Fruit fly (Drosophila melanogaster) whole organism, pupa: Measurements from ENCODE around the gene Dsk.

Experiments
- CG10348 ChIP-seq: fragments of 200-800 bp; sonication (Bioruptor generic); IDR thresholded peaks from 2 replicates; pipeline ENCODE4 v1.3.6; 2022; ENCODE audit warnings: missing biosample characterization, missing genetic modification characterization
- CG14655 ChIP-seq: fragments of 200-800 bp; sonication (Bioruptor generic); optimal IDR thresholded peaks from 3 replicates; lab custom pipeline; 2017; ENCODE audit warnings: mild to moderate bottlenecking, missing biosample characterization, missing genetic modification reagents, missing genetic modification characterization
- D1 ChIP-seq: fragments of 200-800 bp; sonication (Bioruptor generic); optimal IDR thresholded peaks from 2 replicates; lab custom pipeline; 2018; ENCODE audit warnings: missing biosample characterization, mild to moderate bottlenecking, missing genetic modification characterization, moderate library complexity
- EcR ChIP-seq: fragments of 200-800 bp; sonication (Bioruptor generic); optimal IDR thresholded peaks from 3 replicates; lab custom pipeline; 2019; ENCODE audit warnings: missing biosample characterization, missing genetic modification characterization, mild to moderate bottlenecking, moderate library complexity, missing genetic modification reagents
- Ets98B ChIP-seq: fragments of 200-800 bp; sonication (Bioruptor generic); IDR thresholded peaks from 2 replicates; pipeline ENCODE4 v1.3.6; 2022; ENCODE audit warnings: missing biosample characterization, missing genetic modification characterization
- Pif1B ChIP-seq: fragments of 200-800 bp; sonication (Bioruptor generic); optimal IDR thresholded peaks from 3 replicates; lab custom pipeline; 2016; ENCODE audit warnings: missing biosample characterization, missing genetic modification characterization
- gl ChIP-seq: fragments of 200-800 bp; sonication (Bioruptor generic); optimal IDR thresholded peaks from 2 replicates; lab custom pipeline; 2018; ENCODE audit warnings: missing biosample characterization, mild to moderate bottlenecking, missing genetic modification characterization

DNA sequence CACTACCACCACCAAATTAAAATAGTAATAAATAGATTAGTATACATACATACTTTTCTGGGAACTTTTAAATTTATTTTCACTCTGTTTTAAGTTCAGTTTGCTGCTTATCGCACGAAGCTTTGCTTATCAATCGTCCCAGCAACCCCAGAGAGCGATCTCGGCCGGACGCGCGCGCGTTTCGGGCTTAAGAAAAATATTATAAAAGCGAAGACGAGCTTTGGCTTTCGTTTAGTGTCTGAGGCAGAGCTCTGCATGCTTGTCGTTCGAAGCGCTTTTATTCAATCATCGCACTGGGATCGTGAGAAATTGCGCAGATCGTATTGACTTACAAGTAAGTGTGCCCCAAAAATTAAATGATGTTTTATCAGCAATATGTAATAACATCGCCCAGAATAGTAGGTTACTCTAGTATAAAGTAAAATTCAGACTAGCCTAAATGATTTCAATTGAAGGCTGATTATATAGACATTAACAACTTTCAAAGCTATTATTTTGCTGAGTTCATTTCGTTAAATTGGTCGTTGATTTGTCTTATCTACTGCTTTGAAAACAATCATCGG lies 45.0 kb upstream of the Dsk start, which contains the start of gene Gel:
- no peak for TF ChIP-seq gl (tag; lab: Kevin White, UChicago)
- TF ChIP-seq D1: no peak
- TF ChIP-seq CG10348 (GFP tag; lab: Robert Waterston, UW): no peak
- no peak for TF ChIP-seq Ets98B (GFP tag; lab: Robert Waterston, UW)
- TF ChIP-seq Pif1B (GFP tag; lab: Kevin White, UChicago): no peak
- TF ChIP-seq CG14655: no peak
- TF ChIP-seq EcR (GFP tag; lab: Kevin White, UChicago): no peak
